Worm (Caenorhabditis elegans): Measurements from ENCODE around the gene mys-1.

- TF ChIP-seq him-1 (tag; optimal IDR thresholded peaks at IDR 0.05) (no peak), dao-5 (tag; optimal IDR thresholded peaks at IDR 0.05) (no peak), W03F9.2 (tag; optimal IDR thresholded peaks at IDR 0.05) (no peak)
Observed at ce11 chrV:7120168-7120567, 35.7 kb upstream of the mys-1 start, which contains the start of gene srx-34.
